Worm (Caenorhabditis elegans) whole organism, L4/young adult: ENCODE results near the gene C31B8.16.

ENCODE experiments used
- W03F9.2 ChIP-seq: fragments of 150-350 bp; optimal IDR thresholded peaks from 2 replicates; lab custom pipeline; 2014; ENCODE audit warnings: missing biosample characterization, missing genetic modification characterization
- dao-5 ChIP-seq: sonication (generic microtip); optimal IDR thresholded peaks from 2 replicates; lab custom pipeline; 2016; ENCODE audit warnings: missing genotype, missing genetic modification characterization, moderate library complexity, missing compliant biosample characterization
- him-1 ChIP-seq: sonication (generic microtip); optimal IDR thresholded peaks from 2 replicates; lab custom pipeline; 2016; ENCODE audit warnings: missing genotype, missing genetic modification reagents, missing genetic modification characterization, missing compliant biosample characterization

DNA sequence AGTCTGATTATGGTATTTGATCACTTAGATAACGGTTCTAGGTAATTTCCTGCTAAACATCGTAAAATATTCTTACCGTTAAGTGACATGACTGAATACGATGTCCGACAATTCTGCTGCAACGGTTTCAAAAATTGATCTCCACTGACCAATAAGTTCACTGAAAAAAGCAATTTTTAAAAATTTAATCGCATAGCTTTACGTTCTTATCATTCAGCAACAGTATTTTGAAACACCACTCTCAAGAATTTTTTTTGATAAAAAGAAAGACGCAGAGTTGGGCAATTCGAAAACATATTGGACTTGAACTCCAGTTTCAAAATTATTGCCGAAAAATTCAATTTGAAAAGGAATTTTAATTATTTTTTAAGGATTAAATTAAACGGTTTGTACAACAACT lies 2.3 kb upstream of the C31B8.16 start, which contains the start of gene C31B8.12:
- TF ChIP-seq dao-5 (tag; lab: Kevin White, UChicago) (no peak), him-1 (no peak), W03F9.2 (tag; lab: Kevin White, UChicago) (no peak)
